Worm (Caenorhabditis elegans) whole organism, midembryonic: ENCODE results near the gene ceh-1.

Experiments used
- flt-1 ChIP-seq: fragments of 200-800 bp; sonication (Bioruptor generic); IDR thresholded peaks from 2 replicates; pipeline ENCODE4 v1.3.6; 2022; ENCODE audit warnings: missing genetic modification characterization, missing compliant biosample characterization
- klf-2 ChIP-seq: fragments of 200-800 bp; sonication (Bioruptor generic); conservative IDR thresholded peaks from 2 replicates; pipeline ENCODE4 v1.3.6; 2022; ENCODE audit warnings: missing genetic modification reagents, missing genetic modification characterization, missing compliant biosample characterization
- med-1 ChIP-seq: sonication (generic microtip); optimal IDR thresholded peaks from 2 replicates; lab custom pipeline; 2017; ENCODE audit warnings: missing genetic modification characterization, mild to moderate bottlenecking, missing compliant biosample characterization, antibody characterized with exemption, missing genetic modification reagents; ENCODE audit not compliant: insufficient read depth
- ztf-23 ChIP-seq: fragments of 200-800 bp; sonication (Bioruptor generic); IDR thresholded peaks from 2 replicates; pipeline ENCODE4 v1.3.6; 2022; ENCODE audit warnings: missing genetic modification reagents, missing genetic modification characterization, missing compliant biosample characterization
- ztf-29 ChIP-seq: fragments of 200-800 bp; sonication (Bioruptor generic); IDR thresholded peaks from 2 replicates; pipeline ENCODE4 v1.3.6; 2022; ENCODE audit warnings: missing genetic modification reagents, missing genetic modification characterization, missing compliant biosample characterization

- TF ChIP-seq flt-1 (GFP tag; lab: Robert Waterston, UW): no peak
- TF ChIP-seq klf-2 (GFP tag; lab: Robert Waterston, UW): no peak
- no peak for TF ChIP-seq med-1 (GFP tag; lab: Kevin White, UChicago)
- no peak for TF ChIP-seq ztf-23 (GFP tag; lab: Robert Waterston, UW)
- no peak for TF ChIP-seq ztf-29 (GFP tag; lab: Robert Waterston, UW)
These were observed 17.8 kb downstream of the ceh-1 start for ce11 chrX:4636143-4636542.
